Fruit fly (Drosophila melanogaster): ENCODE results near the gene CG31431.

CG31431 gene

DNA sequence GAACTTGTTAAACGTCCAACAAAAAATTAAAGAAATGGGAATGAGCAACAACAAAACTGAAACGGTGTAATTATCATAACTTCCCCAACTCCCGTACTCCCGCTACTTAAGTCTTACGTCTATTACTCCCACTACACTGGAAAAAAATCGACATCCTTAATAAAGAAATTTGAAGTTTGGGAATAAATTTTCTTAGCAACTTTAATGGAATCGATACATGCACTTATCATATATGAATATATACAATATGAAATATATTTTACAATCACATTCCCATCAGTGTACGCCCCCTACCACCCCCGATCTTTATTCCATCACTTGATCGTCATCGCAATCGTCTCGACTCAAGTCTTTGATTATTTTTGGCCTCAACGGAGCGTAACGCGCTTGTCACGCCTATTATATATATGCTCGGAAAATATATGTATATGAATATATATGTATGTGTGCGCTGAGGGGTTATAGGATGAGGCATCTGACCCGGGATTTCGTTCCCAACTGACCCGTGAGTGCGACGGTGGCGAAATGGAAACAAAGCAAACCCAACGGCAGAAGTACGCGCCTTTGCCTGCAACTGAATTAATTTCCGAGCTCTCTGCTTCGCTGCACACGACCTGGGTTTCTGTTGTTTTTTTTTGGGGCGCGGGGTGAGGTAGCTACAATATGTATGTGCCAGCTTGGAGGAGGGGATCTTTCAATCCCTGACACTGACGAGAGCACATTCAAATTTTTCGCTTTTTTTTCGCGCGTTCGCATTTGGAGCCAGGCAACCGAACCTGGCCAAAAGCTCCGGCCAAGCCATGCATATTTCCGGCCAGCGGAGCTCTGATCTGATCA is 36.0 kb upstream of the CG31431 start:
- TF ChIP-seq CG34367 (tag; optimal IDR thresholded peaks at IDR 0.05) (peak; percentile 9), CG32121 (GFP tag; IDR thresholded peaks at IDR 0.05) (no peak), CG8301 (tag; optimal IDR thresholded peaks at IDR 0.05) (no peak), Pif1B (GFP tag; optimal IDR thresholded peaks at IDR 0.05) (peak; percentile 28)

DNA sequence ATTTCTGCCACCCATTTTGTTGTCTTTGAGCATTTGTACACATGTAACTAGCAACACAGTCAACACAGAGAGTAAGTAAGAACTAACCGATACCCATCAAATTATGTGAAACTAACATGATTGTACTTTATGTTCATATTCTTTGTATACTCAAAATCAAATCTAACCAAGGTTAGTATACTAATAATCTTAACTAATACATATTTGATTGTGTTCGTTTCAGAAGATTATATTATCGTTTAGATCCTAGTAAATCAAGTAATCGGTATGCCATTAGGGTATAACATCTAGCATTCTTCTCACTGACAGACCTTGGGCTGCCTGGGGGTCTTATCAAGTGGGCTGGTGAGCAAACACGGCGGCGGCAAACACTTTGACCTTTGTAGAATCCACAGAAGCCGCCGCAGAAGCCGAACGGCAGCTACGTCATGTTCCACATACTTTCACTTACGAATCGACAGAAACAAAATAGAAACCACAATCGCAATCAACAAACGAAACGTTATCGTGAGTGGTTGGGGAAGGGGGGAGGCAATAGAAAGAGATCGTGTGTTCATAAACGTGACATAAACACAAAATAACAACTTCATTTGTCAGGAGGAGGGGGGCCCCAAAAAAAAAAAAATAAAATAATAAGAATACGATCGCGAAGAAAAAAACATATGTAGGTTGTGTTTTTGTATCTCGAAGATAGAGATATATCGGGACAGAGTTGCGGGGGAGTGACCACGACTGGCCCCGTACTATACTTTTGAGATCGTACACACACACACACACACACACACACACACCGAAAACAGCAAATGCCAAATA is 34.9 kb upstream of the CG31431 start:
- TF ChIP-seq gl (tag; optimal IDR thresholded peaks at IDR 0.05), result no peak
- TF ChIP-seq CG4496 (GFP tag; IDR thresholded peaks at IDR 0.05), result peak; percentile 50; the same call in 1 of the 3 replicates

DNA sequence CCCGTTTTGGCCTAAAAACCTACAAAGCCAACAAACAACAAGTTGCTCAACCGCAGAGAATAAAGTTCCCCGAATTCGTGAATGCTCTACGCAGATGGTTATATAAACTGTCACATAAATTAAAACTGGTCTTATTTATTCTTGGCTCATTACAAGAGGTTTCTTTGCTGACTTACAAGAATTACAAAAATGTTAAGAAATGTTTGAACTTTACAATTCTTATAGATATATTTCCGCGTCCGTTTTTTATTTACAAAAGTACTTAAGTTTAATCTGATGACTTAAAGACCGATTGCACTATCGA is 34.3 kb upstream of the CG31431 start:
- peak; percentile 8 for TF ChIP-seq CG8301 (tag; optimal IDR thresholded peaks at IDR 0.05)
- no peak for TF ChIP-seq CG34367 (tag; optimal IDR thresholded peaks at IDR 0.05)
- TF ChIP-seq Pif1B (GFP tag; optimal IDR thresholded peaks at IDR 0.05), result no peak
- peak; percentile 38; the same call in 2 of the 3 replicates for TF ChIP-seq fd96Ca (GFP tag; IDR thresholded peaks at IDR 0.05)
- TF ChIP-seq Ets98B (GFP tag; IDR thresholded peaks at IDR 0.05), result peak; percentile 63
- TF ChIP-seq CG10348 (GFP tag; IDR thresholded peaks at IDR 0.05), result no peak
- TF ChIP-seq CG12605 (GFP tag; IDR thresholded peaks at IDR 0.05), result no peak
- TF ChIP-seq CG14655 (GFP tag; optimal IDR thresholded peaks at IDR 0.05), result no peak

DNA sequence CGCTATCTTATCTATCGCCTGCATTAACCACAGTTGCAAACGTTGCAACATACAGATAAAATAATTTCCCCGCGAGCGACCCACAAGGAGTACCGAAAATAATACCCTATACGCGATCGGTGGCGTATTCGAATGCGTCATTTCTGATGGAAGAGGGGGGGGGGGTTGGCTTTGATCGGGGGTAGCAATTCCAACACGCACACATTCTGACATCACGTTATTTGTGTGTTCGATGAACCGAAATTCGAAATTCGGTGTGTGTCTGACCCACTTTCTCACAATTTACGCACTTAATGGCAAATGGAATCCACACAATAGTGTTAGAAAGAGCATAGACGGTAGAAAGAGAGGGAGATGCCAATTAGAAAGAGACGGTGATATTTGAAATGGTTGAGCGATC is 33.9 kb upstream of the CG31431 start:
- TF ChIP-seq fd96Ca (GFP tag; IDR thresholded peaks at IDR 0.05) (no peak), Ets98B (GFP tag; IDR thresholded peaks at IDR 0.05) (no peak), CG32121 (GFP tag; IDR thresholded peaks at IDR 0.05) (no peak), CG12605 (GFP tag; IDR thresholded peaks at IDR 0.05) (no peak), D1 (tag; optimal IDR thresholded peaks at IDR 0.05) (no peak), gl (tag; optimal IDR thresholded peaks at IDR 0.05) (no peak), EcR (GFP tag; optimal IDR thresholded peaks at IDR 0.05) (no peak), rn (GFP tag; IDR thresholded peaks at IDR 0.05) (no peak), Pif1A (GFP tag; optimal IDR thresholded peaks at IDR 0.05) (no peak)

DNA sequence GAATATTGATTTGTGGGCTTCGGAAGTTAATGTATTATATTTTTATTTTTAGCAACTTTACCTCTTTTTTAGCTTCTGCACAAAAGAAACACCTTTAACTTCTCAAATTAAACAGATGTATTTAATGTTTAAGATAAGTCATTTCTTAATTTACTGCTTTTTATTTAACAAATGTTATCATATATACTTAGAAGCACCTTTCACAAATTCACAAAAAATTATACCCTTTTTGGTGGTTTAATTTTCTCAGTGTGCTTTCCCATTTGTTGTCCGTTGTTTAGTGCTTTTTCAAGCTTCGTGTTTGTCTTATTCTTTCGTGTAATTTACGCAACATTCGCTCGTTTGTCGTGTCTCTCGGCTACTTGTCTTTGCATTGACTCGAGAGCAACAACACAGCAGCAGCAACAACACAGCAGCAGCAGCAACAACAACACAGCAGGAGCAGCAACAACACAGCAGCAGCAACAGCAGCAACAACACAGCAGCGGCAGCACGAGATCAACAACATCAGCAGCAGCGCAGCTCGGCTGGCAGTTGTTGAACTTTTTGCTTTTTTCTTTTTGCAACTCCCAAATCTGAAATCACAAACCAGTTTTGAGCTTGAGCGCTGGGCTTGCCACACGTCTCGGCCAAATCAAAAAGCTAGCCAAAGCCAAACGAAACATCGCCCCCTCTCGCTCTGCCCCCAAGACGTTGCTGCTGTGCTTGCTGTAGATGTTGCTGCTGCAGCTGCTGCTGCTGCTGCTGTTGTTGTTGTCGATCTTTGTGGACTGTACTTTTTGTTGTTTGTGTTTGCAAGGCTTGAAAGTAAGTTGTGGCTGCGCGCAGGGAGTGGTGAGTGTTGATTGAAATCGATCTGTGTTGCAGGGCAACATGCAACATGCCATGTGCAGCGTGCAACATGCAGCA is 33.2 kb upstream of the CG31431 start:
- TF ChIP-seq CG15710 (tag; optimal IDR thresholded peaks at IDR 0.05), result no peak
- TF ChIP-seq CG8301 (tag; optimal IDR thresholded peaks at IDR 0.05), result peak; percentile 89
- peak; percentile 28 for TF ChIP-seq CG9948 (tag; optimal IDR thresholded peaks at IDR 0.05)
- peak; percentile 84 for TF ChIP-seq CG4496 (GFP tag; IDR thresholded peaks at IDR 0.05)
- no peak for TF ChIP-seq CG34367 (tag; optimal IDR thresholded peaks at IDR 0.05)
- peak; percentile 46; the same call in 1 of the 2 replicates for TF ChIP-seq CG32121 (GFP tag; IDR thresholded peaks at IDR 0.05)
- peak; percentile 85 for TF ChIP-seq CG8159 (tag; optimal IDR thresholded peaks at IDR 0.05)
- peak; percentile 98 for TF ChIP-seq EcR (GFP tag; optimal IDR thresholded peaks at IDR 0.05)
- no peak for TF ChIP-seq Pif1A (GFP tag; optimal IDR thresholded peaks at IDR 0.05)
- peak; percentile 88 for TF ChIP-seq CG14655 (GFP tag; optimal IDR thresholded peaks at IDR 0.05)
- TF ChIP-seq CG13204 (GFP tag; optimal IDR thresholded peaks at IDR 0.05), result peak; percentile 83
- TF ChIP-seq CG12605 (GFP tag; IDR thresholded peaks at IDR 0.05), result peak; percentile 30; the same call in 1 of the 2 replicates
- TF ChIP-seq D1 (tag; optimal IDR thresholded peaks at IDR 0.05), result peak; percentile 76
- peak; percentile 82 for TF ChIP-seq Ets98B (GFP tag; IDR thresholded peaks at IDR 0.05)
- peak; percentile 66 for TF ChIP-seq Pif1B (GFP tag; optimal IDR thresholded peaks at IDR 0.05)
- 0 out of 2 replicates have a peak, but pooled peaks have one; percentile 36 for TF ChIP-seq rn (GFP tag; IDR thresholded peaks at IDR 0.05)
- TF ChIP-seq CG17806 (tag; optimal IDR thresholded peaks at IDR 0.05), result peak; percentile 86
- TF ChIP-seq gl (tag; optimal IDR thresholded peaks at IDR 0.05), result peak; percentile 20
- TF ChIP-seq Snoo (tag; optimal IDR thresholded peaks at IDR 0.05), result no peak
- no peak for TF ChIP-seq CG10348 (GFP tag; IDR thresholded peaks at IDR 0.05)
- TF ChIP-seq fd96Ca (GFP tag; IDR thresholded peaks at IDR 0.05), result no peak; the same call in 1 of the 3 replicates

DNA sequence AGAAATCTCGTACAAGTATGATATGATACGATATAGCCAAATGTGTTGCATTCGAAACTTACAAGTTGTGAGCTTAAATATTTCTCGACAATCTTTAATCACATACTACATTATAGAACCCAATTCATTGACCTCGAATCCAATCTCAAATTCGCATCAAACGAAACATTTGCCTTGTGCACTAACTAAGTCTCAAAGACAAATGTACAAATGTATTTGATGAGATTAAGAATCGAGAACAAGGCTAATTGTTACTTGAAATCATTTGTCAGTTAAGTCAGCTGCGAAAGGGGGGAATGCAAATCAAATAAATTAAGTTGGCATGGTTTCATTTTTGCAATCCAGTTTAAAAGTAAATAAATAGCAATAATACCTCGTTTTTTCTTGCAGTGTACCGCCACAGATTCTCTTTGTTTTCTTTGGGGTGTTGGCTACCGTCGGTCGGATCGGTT is 31.9 kb upstream of the CG31431 start:
- peak; percentile 77; the same call in 2 of the 3 replicates for TF ChIP-seq fd96Ca (GFP tag; IDR thresholded peaks at IDR 0.05)
- peak; percentile 73 for TF ChIP-seq CG17806 (tag; optimal IDR thresholded peaks at IDR 0.05)
- peak; percentile 44 for TF ChIP-seq rn (GFP tag; IDR thresholded peaks at IDR 0.05)
- 0 out of 2 replicates have a peak, but pooled peaks have one; percentile 11 for TF ChIP-seq CG12605 (GFP tag; IDR thresholded peaks at IDR 0.05)
- peak; percentile 91 for TF ChIP-seq CG9948 (tag; optimal IDR thresholded peaks at IDR 0.05)
- TF ChIP-seq CG4496 (GFP tag; IDR thresholded peaks at IDR 0.05), result peak; percentile 44; the same call in 1 of the 3 replicates
- TF ChIP-seq D1 (tag; optimal IDR thresholded peaks at IDR 0.05), result peak; percentile 45
- TF ChIP-seq CG10348 (GFP tag; IDR thresholded peaks at IDR 0.05), result peak; percentile 19; the same call in 1 of the 2 replicates
- TF ChIP-seq CG8301 (tag; optimal IDR thresholded peaks at IDR 0.05), result peak; percentile 80
- peak; percentile 58 for TF ChIP-seq CG32121 (GFP tag; IDR thresholded peaks at IDR 0.05)
- TF ChIP-seq gl (tag; optimal IDR thresholded peaks at IDR 0.05), result peak; percentile 4
- TF ChIP-seq Pif1A (GFP tag; optimal IDR thresholded peaks at IDR 0.05), result peak; percentile 89
- TF ChIP-seq Pif1B (GFP tag; optimal IDR thresholded peaks at IDR 0.05), result peak; percentile 73
- TF ChIP-seq CG14655 (GFP tag; optimal IDR thresholded peaks at IDR 0.05), result peak; percentile 90
- TF ChIP-seq Snoo (tag; optimal IDR thresholded peaks at IDR 0.05), result peak; percentile 89
- TF ChIP-seq CG15710 (tag; optimal IDR thresholded peaks at IDR 0.05), result peak; percentile 92
- TF ChIP-seq CG8159 (tag; optimal IDR thresholded peaks at IDR 0.05), result peak; percentile 85
- no peak for TF ChIP-seq EcR (GFP tag; optimal IDR thresholded peaks at IDR 0.05)
- TF ChIP-seq CG34367 (tag; optimal IDR thresholded peaks at IDR 0.05), result peak; percentile 91
- TF ChIP-seq CG13204 (GFP tag; optimal IDR thresholded peaks at IDR 0.05), result peak; percentile 71
- peak; percentile 71 for TF ChIP-seq Ets98B (GFP tag; IDR thresholded peaks at IDR 0.05)
